Fruit fly (Drosophila melanogaster): ENCODE measurements around the gene CG43439.
A peak's percentile ranks its signal among the peaks of the same experiment; 100 is the strongest.

Gene CG43439

DNA sequence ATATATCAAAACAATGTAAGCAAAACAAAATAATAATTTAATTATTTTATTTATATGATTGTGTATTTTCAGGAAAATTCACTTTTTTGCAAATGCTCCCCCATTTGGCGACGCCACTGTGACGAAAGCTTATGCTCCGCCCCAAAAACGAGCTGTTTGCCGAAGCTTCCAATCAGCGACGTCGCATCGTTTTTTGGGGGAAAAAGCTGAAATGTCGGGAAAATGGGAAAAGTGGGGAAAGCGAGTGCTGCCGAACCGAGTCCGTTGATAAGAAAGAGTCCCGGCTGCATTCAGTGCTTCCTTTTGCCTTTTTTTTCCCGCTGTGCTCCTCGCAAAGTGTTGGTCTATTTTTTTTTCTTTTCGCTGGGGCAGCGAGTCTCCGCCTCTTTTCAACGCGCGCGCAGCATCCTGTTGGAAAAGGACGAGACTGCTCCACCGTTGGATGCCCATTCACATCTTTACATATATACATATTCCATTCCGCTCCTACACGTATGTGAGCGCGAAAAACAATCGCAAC is 49.5 kb downstream of the CG43439 start (continued):
- no peak for TF ChIP-seq CG34406 (GFP tag; optimal IDR thresholded peaks at IDR 0.05)
- TF ChIP-seq Sox14 (GFP tag; optimal IDR thresholded peaks at IDR 0.05) = no peak
- TF ChIP-seq dsx (GFP tag; optimal IDR thresholded peaks at IDR 0.05; ENCODE audit: poor library complexity, severe bottlenecking) = no peak
- TF ChIP-seq topi (GFP tag; optimal IDR thresholded peaks at IDR 0.05) = no peak
- no peak for TF ChIP-seq dac (GFP tag; optimal IDR thresholded peaks at IDR 0.05)
- no peak for TF ChIP-seq net (GFP tag; optimal IDR thresholded peaks at IDR 0.05)
- peak; percentile 63 for TF ChIP-seq CG8119 (GFP tag; IDR thresholded peaks at IDR 0.05)
- TF ChIP-seq CG10669 (GFP tag; optimal IDR thresholded peaks at IDR 0.05) = no peak
- TF ChIP-seq CG6163 (GFP tag; IDR thresholded peaks at IDR 0.05) = peak; percentile 65; the same call in 2 of the 3 replicates
- TF ChIP-seq spab (GFP tag; optimal IDR thresholded peaks at IDR 0.05) = no peak
- TF ChIP-seq acj6 (GFP tag; optimal IDR thresholded peaks at IDR 0.05) = no peak
- TF ChIP-seq vri (GFP tag; optimal IDR thresholded peaks at IDR 0.05) = no peak
- TF ChIP-seq Ets96B (tag; optimal IDR thresholded peaks at IDR 0.05) = no peak
- TF ChIP-seq Hr39 (GFP tag; optimal IDR thresholded peaks at IDR 0.05) = no peak
- TF ChIP-seq ss (GFP tag; optimal IDR thresholded peaks at IDR 0.05) = peak in 1 of 2 experiments; percentile 39
- no peak for TF ChIP-seq CG3919 (GFP tag; optimal IDR thresholded peaks at IDR 0.05)
- 0 out of 2 replicates have a peak, but pooled peaks have one; percentile 13 for TF ChIP-seq Gug (GFP tag; IDR thresholded peaks at IDR 0.05)
- TF ChIP-seq Eip78C (GFP tag) = no peak
- no peak for TF ChIP-seq Lpt (GFP tag; optimal IDR thresholded peaks at IDR 0.05)
- no peak for TF ChIP-seq fd85E (GFP tag; optimal IDR thresholded peaks at IDR 0.05)
- TF ChIP-seq Sox102F (GFP tag; optimal IDR thresholded peaks at IDR 0.05) = no peak
- TF ChIP-seq CG6808 (GFP tag; optimal IDR thresholded peaks at IDR 0.05) = peak; percentile 11
